Fruit fly (Drosophila melanogaster): ENCODE results near the gene CG42394.

The CG42394 gene

dm6 chr3R:10893327-10893726, 43.7 kb downstream of the CG42394 start, which contains the start of gene CG6621 (continued):
- TF ChIP-seq maf-S (GFP tag; optimal IDR thresholded peaks at IDR 0.05) (no peak), CG7963 (GFP tag; IDR thresholded peaks at IDR 0.05; ENCODE audit: partially characterized antibody) (0 out of 3 replicates have a peak, but pooled peaks have one; percentile 43), Atf3 (GFP tag; optimal IDR thresholded peaks at IDR 0.05) (no peak), CG2202 (tag; optimal IDR thresholded peaks at IDR 0.05) (peak; percentile 7), gcm2 (GFP tag; optimal IDR thresholded peaks at IDR 0.05) (no peak), CG6683 (GFP tag; optimal IDR thresholded peaks at IDR 0.05) (no peak), Kr (GFP tag; optimal IDR thresholded peaks at IDR 0.05) (no peak), CG10543 (GFP tag; optimal IDR thresholded peaks at IDR 0.05) (no peak), corto (GFP tag; optimal IDR thresholded peaks at IDR 0.05) (no peak), B-H2 (GFP tag; optimal IDR thresholded peaks at IDR 0.05) (no peak), CG10209 (GFP tag; optimal IDR thresholded peaks at IDR 0.05) (no peak), Hey (tag; optimal IDR thresholded peaks at IDR 0.05) (no peak), crp (GFP tag; optimal IDR thresholded peaks at IDR 0.05) (peak in 1 of 2 experiments; percentile 54), CG10462 (GFP tag; optimal IDR thresholded peaks at IDR 0.05) (no peak), YL-1 (GFP tag; optimal IDR thresholded peaks at IDR 0.05) (peak; percentile 82), HLH54F (GFP tag; optimal IDR thresholded peaks at IDR 0.05) (peak; percentile 10), NfI (GFP tag; optimal IDR thresholded peaks at IDR 0.05) (no peak), CG12942 (GFP tag; optimal IDR thresholded peaks at IDR 0.05) (no peak), gro (GFP tag; optimal IDR thresholded peaks at IDR 0.05) (peak; percentile 44), hbn (GFP tag; IDR thresholded peaks at IDR 0.05; ENCODE audit: partially characterized antibody) (0 out of 2 replicates have a peak, but pooled peaks have one; percentile 33), da (GFP tag; optimal IDR thresholded peaks at IDR 0.05) (no peak), btn (GFP tag; optimal IDR thresholded peaks at IDR 0.05) (no peak), wdn (GFP tag; IDR thresholded peaks at IDR 0.05) (no peak), CG8089 (GFP tag; optimal IDR thresholded peaks at IDR 0.05) (no peak), CG34422 (GFP tag; IDR thresholded peaks at IDR 0.05) (peak; percentile 43; the same call in 2 of the 3 replicates), ewg (GFP tag; optimal IDR thresholded peaks at IDR 0.05) (no peak), CG32532 (GFP tag; IDR thresholded peaks at IDR 0.05) (peak; percentile 36), bab2 (GFP tag; optimal IDR thresholded peaks at IDR 0.05) (no peak), onecut (GFP tag; IDR thresholded peaks at IDR 0.05) (no peak), CG4424 (GFP tag; optimal IDR thresholded peaks at IDR 0.05) (no peak), CG4730 (GFP tag; IDR thresholded peaks at IDR 0.05) (no peak), Ets97D (GFP tag; optimal IDR thresholded peaks at IDR 0.05) (peak; percentile 90), row (GFP tag; IDR thresholded peaks at IDR 0.05) (peak; percentile 56), ash1 (GFP tag; optimal IDR thresholded peaks at IDR 0.05) (no peak), CG7987 (GFP tag; optimal IDR thresholded peaks at IDR 0.05) (no peak), nerfin-2 (GFP tag; IDR thresholded peaks at IDR 0.05; ENCODE audit: partially characterized antibody) (peak; percentile 35; the same call in 1 of the 2 replicates), CG4707 (GFP tag; optimal IDR thresholded peaks at IDR 0.05) (no peak), ranshi (GFP tag; IDR thresholded peaks at IDR 0.05) (0 out of 2 replicates have a peak, but pooled peaks have one; percentile 19), zen (tag; optimal IDR thresholded peaks at IDR 0.05) (peak; percentile 52), chif (GFP tag; optimal IDR thresholded peaks at IDR 0.05) (no peak), dysf (GFP tag; IDR thresholded peaks at IDR 0.05) (no peak), bigmax (GFP tag; optimal IDR thresholded peaks at IDR 0.05) (peak; percentile 10), Nf-YC (tag; optimal IDR thresholded peaks at IDR 0.05) (no peak), Mad (GFP tag; optimal IDR thresholded peaks at IDR 0.05) (peak; percentile 40), CG12659 (GFP tag; optimal IDR thresholded peaks at IDR 0.05) (peak; percentile 77), CG30020 (tag; optimal IDR thresholded peaks at IDR 0.05) (no peak), H2.0 (GFP tag; IDR thresholded peaks at IDR 0.05) (no peak), abd-A (tag; optimal IDR thresholded peaks at IDR 0.05) (peak; percentile 2), NFAT (GFP tag; IDR thresholded peaks at IDR 0.05) (peak; percentile 5; the same call in 1 of the 2 replicates), amos (GFP tag; IDR thresholded peaks at IDR 0.05; ENCODE audit: partially characterized antibody) (peak; percentile 73; the same call in 1 of the 2 replicates)

Measured in whole organism, embryonic.